Worm (Caenorhabditis elegans) whole organism, L1 larva: ENCODE results near the gene T01G1.2.
A peak's percentile ranks its signal among the peaks of the same experiment; 100 is the strongest.
"Not testable (repeated sequence)": the region's sequence is repeated elsewhere in the genome, so short reads cannot be mapped to it uniquely, and the experiment has no call there.

Source experiments
- C04F5.9 ChIP-seq: sonication (generic microtip); optimal IDR thresholded peaks from 2 replicates; lab custom pipeline; 2016; ENCODE audit warnings: missing genetic modification characterization, missing compliant biosample characterization
- C16A3.4 ChIP-seq: fragments of 150-350 bp; optimal IDR thresholded peaks from 2 replicates; lab custom pipeline; 2014; ENCODE audit warnings: missing biosample characterization, missing genetic modification characterization
- aly-2 ChIP-seq: fragments of 150-350 bp; optimal IDR thresholded peaks from 2 replicates; lab custom pipeline; 2014; ENCODE audit warnings: missing biosample characterization, missing genetic modification characterization
- ama-1 ChIP-seq: fragments of 150-350 bp; optimal IDR thresholded peaks from 2 replicates; lab custom pipeline; 2014
- blmp-1 ChIP-seq: fragments of 150-350 bp; optimal IDR thresholded peaks from 2 replicates; lab custom pipeline; 2014; ENCODE audit warnings: missing biosample characterization, missing genetic modification characterization
- ceh-8 ChIP-seq: fragments of 200-800 bp; sonication (Bioruptor generic); optimal IDR thresholded peaks from 2 replicates; lab custom pipeline; 2018; ENCODE audit warnings: mild to moderate bottlenecking, missing genetic modification characterization, moderate library complexity, missing compliant biosample characterization
- ceh-82 ChIP-seq, 3 experiments: fragments of 150-350 bp in 1 of 3; sonication (generic microtip) in 2 of 3; optimal IDR thresholded peaks; 2 replicates each; lab custom pipeline; 2014 to 2017; ENCODE audit warnings: missing biosample characterization in 3 of 3, missing genetic modification characterization in 3 of 3
- ceh-90 ChIP-seq: sonication (generic microtip); optimal IDR thresholded peaks from 2 replicates; lab custom pipeline; 2016; ENCODE audit warnings: missing genetic modification characterization, missing compliant biosample characterization
- ces-1 ChIP-seq: fragments of 150-350 bp; optimal IDR thresholded peaks from 2 replicates; lab custom pipeline; 2014; ENCODE audit warnings: missing biosample characterization, missing genetic modification reagents, missing genetic modification characterization
- dpl-1 ChIP-seq, 3 experiments: fragments of 150-350 bp in 2 of 3; sonication (generic microtip) in 1 of 3; optimal IDR thresholded peaks; 2 replicates each; lab custom pipeline; 2014 to 2017; ENCODE audit warnings: missing biosample characterization in 3 of 3, missing genetic modification characterization in 3 of 3, missing genetic modification reagents in 3 of 3
- dsc-1 ChIP-seq: sonication (generic microtip); optimal IDR thresholded peaks from 2 replicates; lab custom pipeline; 2016; ENCODE audit warnings: mild to moderate bottlenecking, missing genetic modification characterization, missing compliant biosample characterization
- efl-1 ChIP-seq, 4 experiments: fragments of 150-350 bp; optimal IDR thresholded peaks in 3 of 4; peaks in 1 of 4; 1 replicate in 1 of 4; 2 replicates in 3 of 4; lab custom pipeline; 2014; ENCODE audit warnings: missing biosample characterization in 2 of 4, missing genetic modification characterization in 2 of 4, missing genetic modification reagents in 2 of 4
- fkh-4 ChIP-seq: sonication (generic microtip); optimal IDR thresholded peaks from 2 replicates; lab custom pipeline; 2016; ENCODE audit warnings: missing compliant biosample characterization, missing genetic modification characterization, borderline replicate concordance
- fkh-8 ChIP-seq: sonication (generic microtip); optimal IDR thresholded peaks from 2 replicates; lab custom pipeline; 2016; ENCODE audit warnings: mild to moderate bottlenecking, missing genetic modification characterization, missing compliant biosample characterization
- fos-1 ChIP-seq: fragments of 150-350 bp; optimal IDR thresholded peaks from 2 replicates; lab custom pipeline; 2014; ENCODE audit warnings: missing biosample characterization, missing genetic modification characterization
- grh-1 ChIP-seq: fragments of 200-800 bp; sonication (Bioruptor generic); IDR thresholded peaks from 2 replicates; pipeline ENCODE4 v1.3.6; 2022; ENCODE audit warnings: missing genetic modification reagents, missing genetic modification characterization, missing compliant biosample characterization
- hpl-2 ChIP-seq: fragments of 150-350 bp; optimal IDR thresholded peaks from 2 replicates; lab custom pipeline; 2014; ENCODE audit warnings: missing biosample characterization, missing genetic modification reagents, missing genetic modification characterization
- irx-1 ChIP-seq: sonication (generic microtip); optimal IDR thresholded peaks from 2 replicates; lab custom pipeline; 2016; ENCODE audit warnings: missing genetic modification characterization, missing compliant biosample characterization
- lin-13 ChIP-seq: fragments of 150-350 bp; optimal IDR thresholded peaks from 2 replicates; lab custom pipeline; 2014; ENCODE audit warnings: missing biosample characterization, missing genetic modification reagents, missing genetic modification characterization
- lin-14 ChIP-seq: fragments of 200-800 bp; sonication (Bioruptor generic); optimal IDR thresholded peaks from 2 replicates; lab custom pipeline; 2018; ENCODE audit warnings: mild to moderate bottlenecking, missing genetic modification characterization, moderate library complexity, missing compliant biosample characterization
- lin-35 ChIP-seq, 2 experiments: fragments of 150-350 bp; optimal IDR thresholded peaks; 2 replicates each; lab custom pipeline; 2014; ENCODE audit warnings: missing biosample characterization in 2 of 2, missing genetic modification characterization in 2 of 2, missing genetic modification reagents in 2 of 2
- lin-39 ChIP-seq: fragments of 150-350 bp; optimal IDR thresholded peaks from 2 replicates; lab custom pipeline; 2014; ENCODE audit warnings: missing biosample characterization, missing genetic modification reagents, missing genetic modification characterization
- lsy-2 ChIP-seq, 2 experiments: fragments of 150-350 bp; optimal IDR thresholded peaks; 2 replicates each; lab custom pipeline; 2014; ENCODE audit warnings: missing biosample characterization in 2 of 2, missing genetic modification characterization in 2 of 2
- mab-9 ChIP-seq: fragments of 200-800 bp; sonication (Bioruptor generic); IDR thresholded peaks from 2 replicates; pipeline ENCODE4 v1.3.6; 2022; ENCODE audit warnings: missing genetic modification reagents, missing genetic modification characterization, missing compliant biosample characterization
- mdl-1 ChIP-seq, 2 experiments: fragments of 150-350 bp; optimal IDR thresholded peaks; 2 replicates each; lab custom pipeline; 2014 to 2017; ENCODE audit warnings: missing biosample characterization in 2 of 2, missing genetic modification characterization in 2 of 2, inconsistent platforms in 1 of 2
- mef-2 ChIP-seq: fragments of 150-350 bp; optimal IDR thresholded peaks from 2 replicates; lab custom pipeline; 2014; ENCODE audit warnings: missing biosample characterization, missing genetic modification characterization
- nhr-12 ChIP-seq: sonication (generic microtip); optimal IDR thresholded peaks from 2 replicates; lab custom pipeline; 2017; ENCODE audit warnings: missing biosample characterization, missing genetic modification characterization
- nhr-19 ChIP-seq: fragments of 200-800 bp; sonication (Bioruptor generic); conservative IDR thresholded peaks from 2 replicates; pipeline ENCODE4 v1.3.6; 2022; ENCODE audit warnings: missing genetic modification characterization, missing compliant biosample characterization
- nhr-28 ChIP-seq: fragments of 150-350 bp; optimal IDR thresholded peaks from 2 replicates; lab custom pipeline; 2014; ENCODE audit warnings: missing biosample characterization, missing genetic modification characterization
- nhr-84 ChIP-seq: sonication (generic microtip); optimal IDR thresholded peaks from 2 replicates; lab custom pipeline; 2017; ENCODE audit warnings: missing biosample characterization, missing genetic modification characterization
- rnt-1 ChIP-seq: sonication (generic microtip); optimal IDR thresholded peaks from 2 replicates; lab custom pipeline; 2016; ENCODE audit warnings: mild to moderate bottlenecking, missing genetic modification characterization, moderate library complexity, missing compliant biosample characterization
- skn-1 ChIP-seq: fragments of 150-350 bp; optimal IDR thresholded peaks from 2 replicates; lab custom pipeline; 2014; ENCODE audit warnings: missing biosample characterization, missing genetic modification characterization
- snpc-4 ChIP-seq: fragments of 150-350 bp; optimal IDR thresholded peaks from 2 replicates; lab custom pipeline; 2014; ENCODE audit warnings: missing biosample characterization, missing genetic modification characterization
- swsn-7 ChIP-seq: sonication (generic microtip); optimal IDR thresholded peaks from 2 replicates; lab custom pipeline; 2016; ENCODE audit warnings: missing genetic modification characterization, missing compliant biosample characterization
- unc-130 ChIP-seq: fragments of 150-350 bp; optimal IDR thresholded peaks from 2 replicates; lab custom pipeline; 2017; ENCODE audit warnings: missing biosample characterization, missing genetic modification characterization, inconsistent platforms
- unc-62 ChIP-seq: fragments of 150-350 bp; optimal IDR thresholded peaks from 2 replicates; lab custom pipeline; 2014; ENCODE audit warnings: missing biosample characterization, missing genetic modification reagents, missing genetic modification characterization
- unc-86 ChIP-seq: sonication (generic microtip); optimal IDR thresholded peaks from 2 replicates; lab custom pipeline; 2016; ENCODE audit warnings: missing genetic modification characterization, missing compliant biosample characterization
- unc-98 ChIP-seq: fragments of 200-800 bp; sonication (Bioruptor generic); IDR thresholded peaks from 2 replicates; pipeline ENCODE4 v1.3.6; 2022; ENCODE audit warnings: missing genetic modification characterization, missing compliant biosample characterization
- xbp-1 ChIP-seq: sonication (generic microtip); optimal IDR thresholded peaks from 2 replicates; lab custom pipeline; 2016; ENCODE audit warnings: missing genetic modification characterization, missing compliant biosample characterization
- zip-4 ChIP-seq: fragments of 200-800 bp; sonication (Bioruptor generic); optimal IDR thresholded peaks from 2 replicates; lab custom pipeline; 2018; ENCODE audit warnings: mild to moderate bottlenecking, missing genetic modification characterization, moderate library complexity, missing compliant biosample characterization
- ztf-4 ChIP-seq: fragments of 150-350 bp; optimal IDR thresholded peaks from 2 replicates; lab custom pipeline; 2014; ENCODE audit warnings: missing biosample characterization, missing genetic modification characterization

Gene T01G1.2

ce11 chrIV:11323666-11324065, 30.5 kb upstream of the T01G1.2 start:
- TF ChIP-seq unc-130 (no peak), xbp-1 (tag; lab: Kevin White, UChicago) (no peak), C04F5.9 (tag; lab: Kevin White, UChicago) (no peak), ama-1 (lab: Kevin White, UChicago) (no peak), nhr-84 (no peak), unc-62 (GFP tag; lab: Kevin White, UChicago) (no peak), mef-2 (tag; lab: Kevin White, UChicago) (no peak), skn-1 (tag; lab: Kevin White, UChicago) (no peak)

ce11 chrIV:11324741-11325140, 29.5 kb upstream of the T01G1.2 start, which contains the start of gene his-48:
his-48 (plus strand) TSS chrIV:11324745.
- TF ChIP-seq ceh-8; skn-1 (tag; lab: Kevin White, UChicago); lsy-2 (tag; optimal IDR thresholded peaks at IDR 0.05; lab: Kevin White, UChicago): not testable (repeated sequence)

- TF ChIP-seq dsc-1 (no peak), efl-1 (optimal IDR thresholded peaks at IDR 0.05; lab: Kevin White, UChicago) (no peak), efl-1 (GFP tag; optimal IDR thresholded peaks at IDR 0.05 in 1 of 2; lab: Kevin White, UChicago) (peak in 1 of 2 experiments; percentile 59)
These were observed 27.2 kb upstream of the T01G1.2 start, which contains the start of gene B0035.21 for ce11 chrIV:11326939-11327565. B0035.21 (plus strand) TSS chrIV:11327260.

- TF ChIP-seq snpc-4, result no peak
- TF ChIP-seq aly-2 (tag; lab: Kevin White, UChicago), result no peak
- no peak for TF ChIP-seq unc-130
- TF ChIP-seq lin-14 (GFP tag; lab: Kevin White, UChicago), result no peak
- no peak for TF ChIP-seq dsc-1
- TF ChIP-seq rnt-1 (tag; lab: Kevin White, UChicago), result no peak
- no peak for TF ChIP-seq mdl-1 (tag; optimal IDR thresholded peaks at IDR 0.05; lab: Kevin White, UChicago)
- TF ChIP-seq, all 84 proteins: peak for 0
These were observed 24.9 kb upstream of the T01G1.2 start, which contains the start of gene leo-1 for ce11 chrIV:11329269-11329668. leo-1 (minus strand) TSS chrIV:11329369.

ce11 chrIV:11332751-11333150, 21.5 kb upstream of the T01G1.2 start, which contains the start of gene sart-3:
sart-3 (minus strand) TSS chrIV:11332969.
- TF ChIP-seq nhr-84, result no peak
- no peak for TF ChIP-seq ces-1 (GFP tag; lab: Kevin White, UChicago)
- no peak for TF ChIP-seq fos-1 (tag; lab: Kevin White, UChicago)
- TF ChIP-seq dsc-1, result no peak
- TF ChIP-seq ama-1 (lab: Kevin White, UChicago), result no peak
- TF ChIP-seq fkh-8, result no peak
- TF ChIP-seq unc-98 (GFP tag; lab: Robert Waterston, UW), result no peak
- TF ChIP-seq swsn-7 (tag; lab: Kevin White, UChicago), result no peak
- no peak for TF ChIP-seq C16A3.4
- no peak for TF ChIP-seq grh-1 (GFP tag; lab: Robert Waterston, UW)
- no peak for TF ChIP-seq lin-39 (tag; lab: Kevin White, UChicago)
- TF ChIP-seq fkh-4, result no peak
- no peak for TF ChIP-seq snpc-4
- TF ChIP-seq efl-1 (optimal IDR thresholded peaks at IDR 0.05; lab: Kevin White, UChicago), result peak in 1 of 2 experiments; percentile 10
- TF ChIP-seq efl-1 (GFP tag; optimal IDR thresholded peaks at IDR 0.05 in 1 of 2; lab: Kevin White, UChicago), result peak in 1 of 2 experiments; percentile 5
- no peak for TF ChIP-seq ceh-8
- TF ChIP-seq skn-1 (tag; lab: Kevin White, UChicago), result peak; percentile 3
- TF ChIP-seq lin-14 (GFP tag; lab: Kevin White, UChicago), result no peak
- no peak for TF ChIP-seq aly-2 (tag; lab: Kevin White, UChicago)
- TF ChIP-seq lin-35 (GFP tag; optimal IDR thresholded peaks at IDR 0.05; lab: Kevin White, UChicago), result peak in 1 of 2 experiments; percentile 24
- TF ChIP-seq hpl-2 (GFP tag; lab: Kevin White, UChicago), result no peak
- TF ChIP-seq irx-1 (tag; lab: Kevin White, UChicago), result no peak
- no peak for TF ChIP-seq ceh-82 (tag; optimal IDR thresholded peaks at IDR 0.05; lab: Kevin White, UChicago)
- TF ChIP-seq nhr-12 (tag; lab: Kevin White, UChicago), result no peak
- TF ChIP-seq ceh-90 (tag; lab: Kevin White, UChicago), result no peak
- TF ChIP-seq nhr-19 (GFP tag; lab: Robert Waterston, UW), result no peak
- TF ChIP-seq unc-86 (tag; lab: Kevin White, UChicago), result no peak
- peak in 1 of 3 experiments; percentile 38 for TF ChIP-seq dpl-1 (GFP tag; optimal IDR thresholded peaks at IDR 0.05; lab: Kevin White, UChicago)
- TF ChIP-seq lin-13 (GFP tag; lab: Kevin White, UChicago), result no peak
- no peak for TF ChIP-seq zip-4 (GFP tag; lab: Kevin White, UChicago)
- TF ChIP-seq nhr-28, result no peak
- no peak for TF ChIP-seq mab-9 (GFP tag; lab: Robert Waterston, UW)
- no peak for TF ChIP-seq ztf-4 (tag; lab: Kevin White, UChicago)
- no peak for TF ChIP-seq blmp-1 (tag; lab: Kevin White, UChicago)
